Worm (Caenorhabditis elegans) whole organism, young adult: ENCODE results near the gene ain-1.

Source experiments
- B0261.1 ChIP-seq: sonication (generic microtip); optimal IDR thresholded peaks from 2 replicates; lab custom pipeline; 2016; ENCODE audit warnings: mild to moderate bottlenecking, missing genetic modification characterization, moderate library complexity, missing compliant biosample characterization
- C06A6.2 ChIP-seq: fragments of 200-800 bp; sonication (Bioruptor generic); conservative IDR thresholded peaks from 2 replicates; pipeline ENCODE4 v1.3.6; 2022; ENCODE audit warnings: missing genetic modification characterization, missing compliant biosample characterization
- C17E4.6 ChIP-seq: fragments of 200-800 bp; sonication (Bioruptor generic); IDR thresholded peaks from 2 replicates; pipeline ENCODE4 v1.3.6; 2022; ENCODE audit warnings: missing genetic modification reagents, missing genetic modification characterization, missing compliant biosample characterization
- F23B12.7 ChIP-seq: sonication (generic microtip); optimal IDR thresholded peaks from 2 replicates; lab custom pipeline; 2017; ENCODE audit warnings: missing genetic modification characterization, mild to moderate bottlenecking, missing compliant biosample characterization, antibody characterized with exemption, moderate library complexity; ENCODE audit not compliant: insufficient read depth
- F55B11.4 ChIP-seq: sonication (generic microtip); optimal IDR thresholded peaks from 2 replicates; lab custom pipeline; 2016; ENCODE audit warnings: missing compliant biosample characterization, missing genetic modification characterization, borderline replicate concordance; ENCODE audit not compliant: insufficient read depth
- F57A8.1 ChIP-seq: fragments of 200-800 bp; sonication (Bioruptor generic); optimal IDR thresholded peaks from 2 replicates; lab custom pipeline; 2018; ENCODE audit warnings: mild to moderate bottlenecking, missing genetic modification characterization, moderate library complexity, missing compliant biosample characterization
- K11D2.4 ChIP-seq: fragments of 200-800 bp; sonication (Bioruptor generic); IDR thresholded peaks from 2 replicates; pipeline ENCODE4 v1.3.6; 2022; ENCODE audit warnings: missing genetic modification reagents, missing genetic modification characterization, missing compliant biosample characterization
- T26A5.8 ChIP-seq: sonication (generic microtip); optimal IDR thresholded peaks from 2 replicates; lab custom pipeline; 2016; ENCODE audit warnings: missing genetic modification characterization, missing compliant biosample characterization
- Y53F4B.3 ChIP-seq: fragments of 200-800 bp; sonication (Bioruptor generic); IDR thresholded peaks from 2 replicates; pipeline ENCODE4 v1.3.6; 2022; ENCODE audit warnings: missing genetic modification reagents, missing genetic modification characterization, missing compliant biosample characterization
- aptf-3 ChIP-seq: fragments of 200-800 bp; sonication (Bioruptor generic); IDR thresholded peaks from 2 replicates; pipeline ENCODE4 v1.3.6; 2022; ENCODE audit warnings: missing genetic modification characterization, missing compliant biosample characterization
- atf-7 ChIP-seq: sonication (generic microtip); optimal IDR thresholded peaks from 2 replicates; lab custom pipeline; 2017; ENCODE audit warnings: mild to moderate bottlenecking, missing genetic modification characterization, missing compliant biosample characterization
- attf-6 ChIP-seq: fragments of 200-800 bp; sonication (Bioruptor generic); IDR thresholded peaks from 2 replicates; pipeline ENCODE4 v1.3.6; 2022; ENCODE audit warnings: missing genetic modification reagents, missing genetic modification characterization, missing compliant biosample characterization
- cebp-2 ChIP-seq: fragments of 200-800 bp; sonication (Bioruptor generic); IDR thresholded peaks from 2 replicates; pipeline ENCODE4 v1.3.6; 2022; ENCODE audit warnings: missing genetic modification characterization, missing compliant biosample characterization
- ceh-27 ChIP-seq: fragments of 200-800 bp; sonication (Bioruptor generic); optimal IDR thresholded peaks from 2 replicates; lab custom pipeline; 2018; ENCODE audit warnings: mild to moderate bottlenecking, missing genetic modification characterization, moderate library complexity, missing compliant biosample characterization
- ceh-79 ChIP-seq: sonication (generic microtip); optimal IDR thresholded peaks from 2 replicates; lab custom pipeline; 2017; ENCODE audit warnings: mild to moderate bottlenecking, missing genetic modification characterization, missing compliant biosample characterization
- chd-7 ChIP-seq: sonication (generic microtip); optimal IDR thresholded peaks from 2 replicates; lab custom pipeline; 2016; ENCODE audit warnings: mild to moderate bottlenecking, missing genetic modification characterization, moderate library complexity, missing compliant biosample characterization
- egrh-3 ChIP-seq: fragments of 200-800 bp; sonication (Bioruptor generic); IDR thresholded peaks from 2 replicates; pipeline ENCODE4 v1.3.6; 2022; ENCODE audit warnings: missing genetic modification reagents, missing genetic modification characterization, missing compliant biosample characterization
- ekl-4 ChIP-seq: fragments of 200-800 bp; sonication (Bioruptor generic); IDR thresholded peaks from 2 replicates; pipeline ENCODE4 v1.3.6; 2022; ENCODE audit warnings: missing genetic modification reagents, missing genetic modification characterization, missing compliant biosample characterization
- fkh-3 ChIP-seq: sonication (generic microtip); optimal IDR thresholded peaks from 2 replicates; lab custom pipeline; 2016; ENCODE audit warnings: mild to moderate bottlenecking, missing genetic modification characterization, missing compliant biosample characterization
- him-1 ChIP-seq: sonication (generic microtip); optimal IDR thresholded peaks from 2 replicates; lab custom pipeline; 2016; ENCODE audit warnings: missing genotype, missing genetic modification reagents, missing genetic modification characterization, missing compliant biosample characterization
- hlh-26 ChIP-seq: fragments of 200-800 bp; sonication (Bioruptor generic); conservative IDR thresholded peaks from 2 replicates; pipeline ENCODE4 v1.3.6; 2022; ENCODE audit warnings: missing genetic modification reagents, missing genetic modification characterization, missing compliant biosample characterization
- hmg-1.2 ChIP-seq: fragments of 200-800 bp; sonication (Bioruptor generic); IDR thresholded peaks from 2 replicates; pipeline ENCODE4 v1.3.6; 2022; ENCODE audit warnings: missing genetic modification reagents, missing genetic modification characterization, missing compliant biosample characterization
- hmg-20 ChIP-seq: fragments of 200-800 bp; sonication (Bioruptor generic); IDR thresholded peaks from 2 replicates; pipeline ENCODE4 v1.3.6; 2022; ENCODE audit warnings: missing genetic modification reagents, missing genetic modification characterization, missing compliant biosample characterization
- hrde-1 ChIP-seq: sonication (generic microtip); optimal IDR thresholded peaks from 2 replicates; lab custom pipeline; 2016; ENCODE audit warnings: missing genetic modification characterization, mild to moderate bottlenecking, missing compliant biosample characterization, moderate library complexity, missing genotype, missing genetic modification reagents, borderline replicate concordance
- hsf-1 ChIP-seq: fragments of 200-800 bp; sonication (Bioruptor generic); IDR thresholded peaks from 2 replicates; pipeline ENCODE4 v1.3.6; 2022; ENCODE audit warnings: missing genetic modification reagents, missing genetic modification characterization, missing compliant biosample characterization
- let-607 ChIP-seq, 2 experiments: fragments of 200-800 bp in 1 of 2; sonication (Bioruptor generic) in 1 of 2; sonication (generic microtip) in 1 of 2; optimal IDR thresholded peaks; 2 replicates each; lab custom pipeline; 2016 to 2018; ENCODE audit warnings: mild to moderate bottlenecking in 2 of 2, missing compliant biosample characterization in 2 of 2, missing genetic modification characterization in 2 of 2, moderate library complexity in 2 of 2, missing genotype in 1 of 2
- lir-1 ChIP-seq: fragments of 200-800 bp; sonication (Bioruptor generic); conservative IDR thresholded peaks from 2 replicates; pipeline ENCODE4 v1.3.6; 2022; ENCODE audit warnings: missing genetic modification reagents, missing genetic modification characterization, missing compliant biosample characterization
- mes-4 ChIP-seq: sonication (generic microtip); optimal IDR thresholded peaks from 2 replicates; lab custom pipeline; 2016; ENCODE audit warnings: missing genotype, missing genetic modification characterization, missing compliant biosample characterization
- nfyb-1 ChIP-seq: fragments of 200-800 bp; sonication (Bioruptor generic); IDR thresholded peaks from 2 replicates; pipeline ENCODE4 v1.3.6; 2022; ENCODE audit warnings: missing genetic modification reagents, missing genetic modification characterization, missing compliant biosample characterization
- nhr-27 ChIP-seq: fragments of 200-800 bp; sonication (Bioruptor generic); optimal IDR thresholded peaks from 2 replicates; lab custom pipeline; 2018; ENCODE audit warnings: mild to moderate bottlenecking, missing genetic modification characterization, moderate library complexity, missing compliant biosample characterization
- nhr-90 ChIP-seq: sonication (generic microtip); optimal IDR thresholded peaks from 2 replicates; lab custom pipeline; 2016; ENCODE audit warnings: missing genotype, mild to moderate bottlenecking, missing genetic modification characterization, missing compliant biosample characterization
- pbrm-1 ChIP-seq: fragments of 200-800 bp; sonication (Bioruptor generic); IDR thresholded peaks from 2 replicates; pipeline ENCODE4 v1.3.6; 2022; ENCODE audit warnings: missing genetic modification reagents, missing genetic modification characterization, missing compliant biosample characterization
- rcor-1 ChIP-seq: fragments of 200-800 bp; sonication (Bioruptor generic); IDR thresholded peaks from 2 replicates; pipeline ENCODE4 v1.3.6; 2022; ENCODE audit warnings: missing genetic modification reagents, missing genetic modification characterization, missing compliant biosample characterization
- repo-1 ChIP-seq: sonication (generic microtip); optimal IDR thresholded peaks from 2 replicates; lab custom pipeline; 2017; ENCODE audit warnings: mild to moderate bottlenecking, missing genetic modification characterization, missing compliant biosample characterization
- sdz-38 ChIP-seq: sonication (generic microtip); optimal IDR thresholded peaks from 2 replicates; lab custom pipeline; 2016; ENCODE audit warnings: missing genotype, missing genetic modification characterization, missing compliant biosample characterization
- snpc-1.1 ChIP-seq: sonication (generic microtip); optimal IDR thresholded peaks from 2 replicates; lab custom pipeline; 2017; ENCODE audit warnings: missing genetic modification characterization, mild to moderate bottlenecking, missing compliant biosample characterization, antibody characterized with exemption, moderate library complexity, missing genotype, missing genetic modification reagents; ENCODE audit not compliant: insufficient read depth
- snpc-1.3 ChIP-seq: sonication (generic microtip); optimal IDR thresholded peaks from 2 replicates; lab custom pipeline; 2017; ENCODE audit warnings: missing genetic modification characterization, mild to moderate bottlenecking, missing compliant biosample characterization, antibody characterized with exemption, moderate library complexity, missing genotype, missing genetic modification reagents; ENCODE audit not compliant: insufficient read depth
- snpc-3.4 ChIP-seq: sonication (generic microtip); optimal IDR thresholded peaks from 2 replicates; lab custom pipeline; 2017; ENCODE audit warnings: missing genetic modification characterization, mild to moderate bottlenecking, missing compliant biosample characterization, antibody characterized with exemption, moderate library complexity, missing genotype, missing genetic modification reagents
- snpc-4 ChIP-seq, 5 experiments: fragments of 150-350 bp in 1 of 5; sonication (generic microtip) in 4 of 5; optimal IDR thresholded peaks; 2 replicates each; lab custom pipeline; 2014 to 2018; ENCODE audit warnings: missing genetic modification characterization in 5 of 5, missing biosample characterization in 3 of 5, antibody characterized with exemption in 2 of 5, mild to moderate bottlenecking in 2 of 5, missing compliant biosample characterization in 2 of 5, missing genotype in 2 of 5, moderate library complexity in 2 of 5, missing genetic modification reagents in 1 of 5
- somi-1 ChIP-seq: fragments of 200-800 bp; sonication (Bioruptor generic); optimal IDR thresholded peaks from 2 replicates; lab custom pipeline; 2018; ENCODE audit warnings: mild to moderate bottlenecking, missing genetic modification characterization, missing compliant biosample characterization
- tbp1 ChIP-seq: fragments of 200-800 bp; sonication (Bioruptor generic); optimal IDR thresholded peaks from 2 replicates; lab custom pipeline; 2018; ENCODE audit warnings: mild to moderate bottlenecking, missing genetic modification characterization, missing compliant biosample characterization
- tbx-9 ChIP-seq: sonication (generic microtip); optimal IDR thresholded peaks from 2 replicates; lab custom pipeline; 2016; ENCODE audit warnings: borderline replicate concordance, missing genetic modification characterization, inconsistent platforms, missing compliant biosample characterization
- xnd-1 ChIP-seq: sonication (generic microtip); optimal IDR thresholded peaks from 2 replicates; lab custom pipeline; 2016; ENCODE audit warnings: missing genotype, missing genetic modification reagents, missing genetic modification characterization, missing compliant biosample characterization
- ztf-26 ChIP-seq: sonication (generic microtip); optimal IDR thresholded peaks from 2 replicates; lab custom pipeline; 2017; ENCODE audit warnings: missing genetic modification characterization, missing compliant biosample characterization
- ztf-3 ChIP-seq: fragments of 200-800 bp; sonication (Bioruptor generic); optimal IDR thresholded peaks from 2 replicates; lab custom pipeline; 2018; ENCODE audit warnings: mild to moderate bottlenecking, missing genetic modification characterization, missing compliant biosample characterization
- ztf-6 ChIP-seq: fragments of 200-800 bp; sonication (Bioruptor generic); IDR thresholded peaks from 2 replicates; pipeline ENCODE4 v1.3.6; 2022; ENCODE audit warnings: missing genetic modification reagents, missing genetic modification characterization, missing compliant biosample characterization

ain-1 gene

ce11 chrX:16566358-16566757 is 46.9 kb upstream of the ain-1 start:
- TF ChIP-seq nfyb-1 (no peak), ztf-6 (GFP tag; lab: Robert Waterston, UW) (no peak), mes-4 (tag; lab: Kevin White, UChicago) (no peak), sdz-38 (tag; lab: Kevin White, UChicago) (no peak), attf-6 (GFP tag; lab: Robert Waterston, UW) (peak; percentile 63; the same call in 1 of the 2 replicates), ceh-27 (GFP tag; lab: Kevin White, UChicago) (no peak), snpc-1.1 (tag; lab: Kevin White, UChicago) (peak; percentile 91), hmg-1.2 (GFP tag; lab: Robert Waterston, UW) (peak; percentile 68; the same call in 1 of the 2 replicates), nhr-27 (tag; lab: Kevin White, UChicago) (no peak), hlh-26 (no peak), hmg-20 (GFP tag; lab: Robert Waterston, UW) (no peak), F55B11.4 (tag; lab: Kevin White, UChicago) (no peak), let-607 (tag; optimal IDR thresholded peaks at IDR 0.05; lab: Kevin White, UChicago) (no peak), egrh-3 (GFP tag; lab: Robert Waterston, UW) (no peak), snpc-4 (GFP tag; optimal IDR thresholded peaks at IDR 0.05; lab: Kevin White, UChicago) (peak; percentile 92), snpc-4 (tag; optimal IDR thresholded peaks at IDR 0.05; lab: Kevin White, UChicago) (peak; percentile 88 to 97 (median 92)), xnd-1 (tag; lab: Kevin White, UChicago) (no peak), C06A6.2 (GFP tag; lab: Robert Waterston, UW) (no peak), chd-7 (tag; lab: Kevin White, UChicago) (no peak), snpc-1.3 (tag; lab: Kevin White, UChicago) (peak; percentile 14), K11D2.4 (no peak), tbp1 (GFP tag; lab: Kevin White, UChicago) (peak; percentile 58), ekl-4 (GFP tag; lab: Robert Waterston, UW) (0 out of 2 replicates have a peak, but pooled peaks have one; percentile 10), atf-7 (tag; lab: Kevin White, UChicago) (no peak), snpc-3.4 (tag; lab: Kevin White, UChicago) (peak; percentile 89), tbx-9 (tag; lab: Kevin White, UChicago) (no peak), aptf-3 (GFP tag; lab: Robert Waterston, UW) (no peak), ztf-26 (no peak), somi-1 (GFP tag; lab: Kevin White, UChicago) (no peak), F23B12.7 (tag; lab: Kevin White, UChicago) (no peak), lir-1 (GFP tag; lab: Robert Waterston, UW) (no peak), T26A5.8 (tag; lab: Kevin White, UChicago) (no peak), repo-1 (tag; lab: Kevin White, UChicago) (no peak), ztf-3 (no peak), hsf-1 (GFP tag; lab: Robert Waterston, UW) (no peak), pbrm-1 (peak; percentile 25; the same call in 1 of the 2 replicates), B0261.1 (tag; lab: Kevin White, UChicago) (no peak), hrde-1 (tag; lab: Kevin White, UChicago) (no peak), ceh-79 (no peak), cebp-2 (GFP tag; lab: Robert Waterston, UW) (no peak), C17E4.6 (no peak), F57A8.1 (GFP tag; lab: Kevin White, UChicago) (no peak), rcor-1 (0 out of 2 replicates have a peak, but pooled peaks have one; percentile 9), fkh-3 (no peak), Y53F4B.3 (GFP tag; lab: Robert Waterston, UW) (no peak), nhr-90 (tag; lab: Kevin White, UChicago) (no peak), him-1 (tag; lab: Kevin White, UChicago) (peak; percentile 47)
- TF ChIP-seq, all 124 proteins: peak for 11
